Fruit fly (Drosophila melanogaster) whole organism, prepupa: Measurements from ENCODE around the gene JMJD7.

Source experiments
- Blimp-1 ChIP-seq: fragments of 200-800 bp; sonication (Bioruptor generic); optimal IDR thresholded peaks from 3 replicates; lab custom pipeline; 2017; ENCODE audit warnings: missing biosample characterization, missing genetic modification characterization, mild to moderate bottlenecking, moderate library complexity, missing genetic modification reagents
- CG10631 ChIP-seq: fragments of 200-800 bp; sonication (Bioruptor generic); optimal IDR thresholded peaks from 2 replicates; lab custom pipeline; 2016; ENCODE audit warnings: missing biosample characterization, missing genetic modification characterization
- CG10669 ChIP-seq: fragments of 200-800 bp; sonication (Bioruptor generic); optimal IDR thresholded peaks from 3 replicates; lab custom pipeline; 2018; ENCODE audit warnings: missing biosample characterization, mild to moderate bottlenecking, missing genetic modification characterization, moderate library complexity
- CG11294 ChIP-seq: fragments of 200-800 bp; sonication (Bioruptor generic); IDR thresholded peaks from 2 replicates; pipeline ENCODE4 v1.3.6; 2022; ENCODE audit warnings: missing biosample characterization, missing genetic modification characterization
- CG11762 ChIP-seq: fragments of 200-800 bp; sonication (Bioruptor generic); optimal IDR thresholded peaks from 3 replicates; lab custom pipeline; 2016; ENCODE audit warnings: missing biosample characterization, missing genetic modification characterization; ENCODE audit not compliant: insufficient read depth
- CG11902 ChIP-seq: fragments of 200-800 bp; sonication (Bioruptor generic); optimal IDR thresholded peaks from 3 replicates; lab custom pipeline; 2016; ENCODE audit warnings: missing biosample characterization, missing genetic modification characterization
- CG15336 ChIP-seq: fragments of 200-800 bp; sonication (Bioruptor generic); IDR thresholded peaks from 2 replicates; pipeline ENCODE4 v1.3.6; 2022; ENCODE audit warnings: missing biosample characterization, missing genetic modification characterization
- CG1621 ChIP-seq: fragments of 200-800 bp; sonication (Bioruptor generic); optimal IDR thresholded peaks from 3 replicates; lab custom pipeline; 2018; ENCODE audit warnings: missing biosample characterization, mild to moderate bottlenecking, missing genetic modification characterization
- CG16779 ChIP-seq: fragments of 200-800 bp; sonication (Bioruptor generic); optimal IDR thresholded peaks from 3 replicates; lab custom pipeline; 2017; ENCODE audit warnings: missing biosample characterization, mild to moderate bottlenecking, missing genetic modification characterization
- CG31627 ChIP-seq: fragments of 200-800 bp; sonication (Bioruptor generic); optimal IDR thresholded peaks from 3 replicates; lab custom pipeline; 2016; ENCODE audit warnings: missing biosample characterization, missing genetic modification characterization
- CG32006 ChIP-seq: fragments of 200-800 bp; sonication (Bioruptor generic); optimal IDR thresholded peaks from 3 replicates; lab custom pipeline; 2017; ENCODE audit warnings: missing biosample characterization, mild to moderate bottlenecking, missing genetic modification characterization
- CG34406 ChIP-seq: fragments of 200-800 bp; sonication (Bioruptor generic); optimal IDR thresholded peaks from 3 replicates; lab custom pipeline; 2016; ENCODE audit warnings: missing biosample characterization, missing genetic modification characterization
- CG3919 ChIP-seq: fragments of 200-800 bp; sonication (Bioruptor generic); optimal IDR thresholded peaks from 3 replicates; lab custom pipeline; 2016; ENCODE audit warnings: missing biosample characterization, missing genetic modification characterization
- CG6163 ChIP-seq: fragments of 200-800 bp; sonication (Bioruptor generic); IDR thresholded peaks from 3 replicates; pipeline ENCODE4 v1.3.6; 2022; ENCODE audit warnings: missing biosample characterization, missing genetic modification characterization
- CG6276 ChIP-seq: fragments of 200-800 bp; sonication (Bioruptor generic); optimal IDR thresholded peaks from 2 replicates; lab custom pipeline; 2017; ENCODE audit warnings: missing biosample characterization, mild to moderate bottlenecking, missing genetic modification characterization
- CG6792 ChIP-seq: fragments of 200-800 bp; sonication (Bioruptor generic); optimal IDR thresholded peaks from 3 replicates; lab custom pipeline; 2016; ENCODE audit warnings: missing biosample characterization, missing genetic modification characterization
- CG6808 ChIP-seq: fragments of 200-800 bp; sonication (Bioruptor generic); optimal IDR thresholded peaks from 3 replicates; lab custom pipeline; 2017; ENCODE audit warnings: missing biosample characterization, missing genetic modification characterization, mild to moderate bottlenecking, moderate library complexity, missing genetic modification reagents
- CG6854 ChIP-seq: fragments of 200-800 bp; sonication (Bioruptor generic); optimal IDR thresholded peaks from 2 replicates; lab custom pipeline; 2017; ENCODE audit warnings: missing biosample characterization, mild to moderate bottlenecking, missing genetic modification characterization
- CG7368 ChIP-seq: fragments of 200-800 bp; sonication (Bioruptor generic); optimal IDR thresholded peaks from 3 replicates; lab custom pipeline; 2016; ENCODE audit warnings: missing biosample characterization, missing genetic modification characterization
- CG8119 ChIP-seq: fragments of 200-800 bp; sonication (Bioruptor generic); IDR thresholded peaks from 3 replicates; pipeline ENCODE4 v1.3.6; 2022; ENCODE audit warnings: missing biosample characterization, missing genetic modification characterization
- CG8319 ChIP-seq: fragments of 200-800 bp; sonication (Bioruptor generic); optimal IDR thresholded peaks from 3 replicates; lab custom pipeline; 2016; ENCODE audit warnings: missing biosample characterization, missing genetic modification characterization
- CG8632 ChIP-seq: fragments of 200-800 bp; sonication (Bioruptor generic); optimal IDR thresholded peaks from 3 replicates; lab custom pipeline; 2016; ENCODE audit warnings: missing biosample characterization, missing genetic modification characterization
- Eip75B ChIP-seq: fragments of 200-800 bp; sonication (Bioruptor generic); optimal IDR thresholded peaks from 3 replicates; lab custom pipeline; 2016; ENCODE audit warnings: missing biosample characterization, missing genetic modification characterization
- Eip93F ChIP-seq: fragments of 200-800 bp; sonication (Bioruptor generic); optimal IDR thresholded peaks from 2 replicates; lab custom pipeline; 2016; ENCODE audit warnings: missing biosample characterization, mild to moderate bottlenecking, missing genetic modification characterization
- Ets21C ChIP-seq: fragments of 200-800 bp; sonication (Bioruptor generic); optimal IDR thresholded peaks from 3 replicates; lab custom pipeline; 2016; ENCODE audit warnings: missing biosample characterization, missing genetic modification characterization
- Ets96B ChIP-seq: fragments of 200-800 bp; optimal IDR thresholded peaks from 2 replicates; lab custom pipeline; 2019; ENCODE audit warnings: missing biosample characterization, mild to moderate bottlenecking, missing genetic modification characterization, moderate library complexity
- Gug ChIP-seq: fragments of 200-800 bp; sonication (Bioruptor generic); IDR thresholded peaks from 2 replicates; pipeline ENCODE4 v1.3.6; 2022; ENCODE audit warnings: missing biosample characterization, missing genetic modification characterization
- Hr38 ChIP-seq: sonication (Bioruptor generic); optimal IDR thresholded peaks from 2 replicates; lab custom pipeline; 2016; ENCODE audit warnings: missing biosample characterization, missing genetic modification characterization
- Hr39 ChIP-seq: fragments of 200-800 bp; sonication (Bioruptor generic); optimal IDR thresholded peaks from 2 replicates; lab custom pipeline; 2016; ENCODE audit warnings: missing biosample characterization, missing genetic modification characterization
- Hr4 ChIP-seq: fragments of 200-800 bp; sonication (Bioruptor generic); optimal IDR thresholded peaks from 3 replicates; lab custom pipeline; 2016; ENCODE audit warnings: missing biosample characterization, missing genetic modification characterization
- Lpt ChIP-seq: fragments of 200-800 bp; sonication (Bioruptor generic); optimal IDR thresholded peaks from 3 replicates; lab custom pipeline; 2016; ENCODE audit warnings: missing biosample characterization, missing genetic modification characterization
- Sox14 ChIP-seq: fragments of 200-800 bp; sonication (Bioruptor generic); optimal IDR thresholded peaks from 3 replicates; lab custom pipeline; 2016; ENCODE audit warnings: missing biosample characterization, missing genetic modification characterization
- achi ChIP-seq: fragments of 200-800 bp; sonication (Bioruptor generic); optimal IDR thresholded peaks from 3 replicates; lab custom pipeline; 2016; ENCODE audit warnings: missing biosample characterization, missing genetic modification characterization
- acj6 ChIP-seq: fragments of 200-800 bp; sonication (Bioruptor generic); optimal IDR thresholded peaks from 3 replicates; lab custom pipeline; 2016; ENCODE audit warnings: missing biosample characterization, missing genetic modification characterization
- cyc ChIP-seq: fragments of 200-800 bp; sonication (Bioruptor generic); optimal IDR thresholded peaks from 3 replicates; lab custom pipeline; 2016; ENCODE audit warnings: missing biosample characterization, missing genetic modification characterization
- dac ChIP-seq: fragments of 200-800 bp; sonication (Bioruptor generic); optimal IDR thresholded peaks from 2 replicates; lab custom pipeline; 2017; ENCODE audit warnings: missing biosample characterization, mild to moderate bottlenecking, missing genetic modification characterization
- dsx ChIP-seq: fragments of 200-800 bp; optimal IDR thresholded peaks from 3 replicates; lab custom pipeline; 2019; ENCODE audit warnings: missing biosample characterization, mild to moderate bottlenecking, missing genetic modification characterization, moderate library complexity; ENCODE audit not compliant: poor library complexity, severe bottlenecking
- eg ChIP-seq: fragments of 200-800 bp; sonication (Bioruptor generic); IDR thresholded peaks from 3 replicates; pipeline ENCODE4 v1.3.6; 2022; ENCODE audit warnings: missing biosample characterization, missing genetic modification characterization
- esn ChIP-seq: fragments of 200-800 bp; sonication (Bioruptor generic); optimal IDR thresholded peaks from 2 replicates; lab custom pipeline; 2016; ENCODE audit warnings: missing biosample characterization, mild to moderate bottlenecking, missing genetic modification characterization, moderate library complexity
- fd59A ChIP-seq: fragments of 200-800 bp; sonication (Bioruptor generic); optimal IDR thresholded peaks from 2 replicates; lab custom pipeline; 2017; ENCODE audit warnings: missing biosample characterization, mild to moderate bottlenecking, missing genetic modification characterization, missing genetic modification reagents
- lz ChIP-seq: fragments of 200-800 bp; sonication (Bioruptor generic); optimal IDR thresholded peaks from 3 replicates; lab custom pipeline; 2016; ENCODE audit warnings: missing biosample characterization, missing genetic modification characterization
- net ChIP-seq: fragments of 200-800 bp; sonication (Bioruptor generic); optimal IDR thresholded peaks from 3 replicates; lab custom pipeline; 2016; ENCODE audit warnings: missing biosample characterization, missing genetic modification characterization
- pdm3 ChIP-seq: fragments of 200-800 bp; sonication (Bioruptor generic); optimal IDR thresholded peaks from 3 replicates; lab custom pipeline; 2016; ENCODE audit warnings: missing biosample characterization, missing genetic modification characterization
- salr ChIP-seq, 2 experiments: fragments of 200-800 bp; sonication (Bioruptor generic); optimal IDR thresholded peaks; 3 replicates each; lab custom pipeline; 2016 to 2018; ENCODE audit warnings: missing biosample characterization in 2 of 2, missing genetic modification characterization in 2 of 2, mild to moderate bottlenecking in 1 of 2
- spab ChIP-seq: fragments of 200-800 bp; sonication (Bioruptor generic); optimal IDR thresholded peaks from 2 replicates; lab custom pipeline; 2017; ENCODE audit warnings: missing biosample characterization, mild to moderate bottlenecking, missing genetic modification characterization, missing genetic modification reagents
- ss ChIP-seq, 2 experiments: fragments of 200-800 bp; sonication (Bioruptor generic); optimal IDR thresholded peaks; 2 replicates in 1 of 2; 3 replicates in 1 of 2; lab custom pipeline; 2017 to 2018; ENCODE audit warnings: mild to moderate bottlenecking in 2 of 2, missing biosample characterization in 2 of 2, missing genetic modification characterization in 2 of 2, moderate library complexity in 1 of 2
- topi ChIP-seq: fragments of 200-800 bp; sonication (Bioruptor generic); optimal IDR thresholded peaks from 3 replicates; lab custom pipeline; 2016; ENCODE audit warnings: missing biosample characterization, missing genetic modification characterization
- vri ChIP-seq: fragments of 200-800 bp; sonication (Bioruptor generic); optimal IDR thresholded peaks from 3 replicates; lab custom pipeline; 2016; ENCODE audit warnings: missing biosample characterization, mild to moderate bottlenecking, missing genetic modification characterization

JMJD7 gene

DNA sequence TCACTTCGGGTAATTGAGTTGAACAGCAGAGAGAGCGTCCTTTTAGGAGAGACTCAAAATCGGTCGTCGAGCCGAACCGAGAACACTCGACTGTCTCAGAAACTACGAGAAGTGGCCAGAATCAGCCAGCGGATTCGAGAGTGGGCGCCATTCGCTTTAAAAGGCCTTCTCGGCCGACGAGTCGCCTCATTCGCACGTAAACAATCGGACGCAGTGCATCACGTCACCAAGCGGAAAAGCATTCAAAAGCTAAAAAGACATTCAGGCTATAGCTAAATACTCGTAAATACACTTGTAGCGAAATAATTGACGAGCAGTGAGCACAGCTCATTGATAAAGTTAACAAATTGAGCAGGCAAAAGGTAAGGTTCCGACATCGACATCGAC lies 30.2 kb upstream of the JMJD7 start:
- peak; percentile 13; the same call in 1 of the 2 replicates for TF ChIP-seq CG15336 (GFP tag; lab: Robert Waterston, UW)
- TF ChIP-seq Hr38 (GFP tag; lab: Kevin White, UChicago): no peak
- peak; percentile 38 for TF ChIP-seq esn (GFP tag; lab: Kevin White, UChicago)
- TF ChIP-seq ss (GFP tag; optimal IDR thresholded peaks at IDR 0.05; lab: Kevin White, UChicago): peak in 1 of 2 experiments; percentile 38
- TF ChIP-seq CG6792 (GFP tag; lab: Kevin White, UChicago): no peak
- no peak for TF ChIP-seq CG16779 (tag; lab: Kevin White, UChicago)
- TF ChIP-seq CG10631: no peak
- TF ChIP-seq Gug (GFP tag; lab: Robert Waterston, UW): no peak
- no peak for TF ChIP-seq lz

DNA sequence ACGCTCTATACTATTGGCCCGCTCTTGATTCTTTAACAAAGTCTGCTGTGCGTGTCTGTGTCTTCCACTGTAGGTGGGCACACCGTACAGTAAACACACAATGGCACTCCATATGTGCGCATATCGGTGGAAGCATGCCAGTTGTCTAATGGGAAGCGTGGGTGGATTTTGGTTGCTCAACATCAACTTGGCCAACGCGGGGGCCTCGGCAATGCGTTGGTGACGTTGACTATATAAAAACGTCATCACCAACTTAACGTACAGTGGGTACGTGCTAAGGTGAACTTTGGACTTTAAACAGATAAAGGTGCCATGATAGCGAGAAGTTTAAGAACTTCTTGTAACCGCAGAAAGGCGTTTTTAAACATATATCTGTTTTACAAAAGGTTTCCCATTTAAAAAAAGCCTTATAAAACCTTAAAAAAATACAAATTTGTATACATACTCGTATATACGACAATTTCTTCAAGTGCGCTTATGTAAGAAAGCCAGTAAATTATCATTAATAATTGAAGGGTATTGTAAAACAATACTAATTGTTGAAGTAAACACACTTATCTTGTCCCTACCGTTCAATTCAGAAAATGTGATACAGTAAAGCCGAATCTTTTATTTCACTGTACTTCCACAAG lies 29.6 kb upstream of the JMJD7 start:
- TF ChIP-seq achi (GFP tag; lab: Kevin White, UChicago): peak; percentile 41
- peak; percentile 65 for TF ChIP-seq CG31627 (GFP tag; lab: Kevin White, UChicago)
- peak; percentile 58 for TF ChIP-seq Ets21C (GFP tag; lab: Kevin White, UChicago)
- TF ChIP-seq fd59A (GFP tag; lab: Kevin White, UChicago): peak; percentile 8
- no peak; the same call in 1 of the 2 replicates for TF ChIP-seq CG11294 (GFP tag; lab: Robert Waterston, UW)
- peak; percentile 47 for TF ChIP-seq net
- peak; percentile 29 for TF ChIP-seq CG11762 (GFP tag; lab: Kevin White, UChicago)
- TF ChIP-seq CG8632 (GFP tag; lab: Kevin White, UChicago): peak; percentile 45
- TF ChIP-seq CG8319 (GFP tag; lab: Kevin White, UChicago): peak; percentile 27
- no peak for TF ChIP-seq dac (GFP tag; lab: Kevin White, UChicago)
- peak; percentile 36 for TF ChIP-seq Sox14
- peak; percentile 56 for TF ChIP-seq CG3919 (GFP tag; lab: Kevin White, UChicago)
- peak; percentile 63 for TF ChIP-seq cyc (GFP tag; lab: Kevin White, UChicago)
- no peak for TF ChIP-seq Blimp-1 (GFP tag; lab: Kevin White, UChicago)
- no peak for TF ChIP-seq Hr38 (GFP tag; lab: Kevin White, UChicago)
- TF ChIP-seq Hr39 (GFP tag; lab: Kevin White, UChicago): peak; percentile 61
- TF ChIP-seq Ets96B (tag; lab: Kevin White, UChicago): peak; percentile 14
- TF ChIP-seq CG11902 (GFP tag; lab: Kevin White, UChicago): peak; percentile 9
- TF ChIP-seq CG1621 (tag; lab: Kevin White, UChicago): no peak
- peak; percentile 33 for TF ChIP-seq CG6792 (GFP tag; lab: Kevin White, UChicago)
- TF ChIP-seq salr (GFP tag; optimal IDR thresholded peaks at IDR 0.05; lab: Kevin White, UChicago): peak in 1 of 2 experiments; percentile 41
- TF ChIP-seq CG6276 (GFP tag; lab: Kevin White, UChicago): peak; percentile 68
- peak; percentile 48; the same call in 1 of the 3 replicates for TF ChIP-seq CG8119
- peak; percentile 56 for TF ChIP-seq CG10669 (GFP tag; lab: Kevin White, UChicago)
- peak; percentile 65 for TF ChIP-seq CG32006 (GFP tag; lab: Kevin White, UChicago)
- TF ChIP-seq CG34406 (GFP tag; lab: Kevin White, UChicago): peak; percentile 50
- TF ChIP-seq Lpt: peak; percentile 40
- TF ChIP-seq acj6 (GFP tag; lab: Kevin White, UChicago): peak; percentile 61
- peak; percentile 53 for TF ChIP-seq CG6808
- no peak for TF ChIP-seq CG6854 (GFP tag; lab: Kevin White, UChicago)
- peak; percentile 15 for TF ChIP-seq spab
- TF ChIP-seq Eip75B (GFP tag; lab: Kevin White, UChicago): peak; percentile 49
- peak; percentile 26; the same call in 1 of the 2 replicates for TF ChIP-seq Gug (GFP tag; lab: Robert Waterston, UW)
- no peak for TF ChIP-seq CG6163 (GFP tag; lab: Robert Waterston, UW)
- TF ChIP-seq dsx (GFP tag; lab: Kevin White, UChicago): no peak
- peak; percentile 65 for TF ChIP-seq Hr4 (GFP tag; lab: Kevin White, UChicago)
- no peak for TF ChIP-seq Eip93F (GFP tag; lab: Kevin White, UChicago)
- TF ChIP-seq CG7368: no peak
- peak; percentile 75 for TF ChIP-seq topi (GFP tag; lab: Kevin White, UChicago)
- TF ChIP-seq CG16779 (tag; lab: Kevin White, UChicago): peak; percentile 4
- TF ChIP-seq eg (GFP tag; lab: Robert Waterston, UW): peak; percentile 15; the same call in 1 of the 3 replicates
- peak; percentile 54 for TF ChIP-seq CG10631
- peak; percentile 45 for TF ChIP-seq pdm3 (GFP tag; lab: Kevin White, UChicago)
- peak; percentile 47 for TF ChIP-seq vri
